Fruit fly (Drosophila melanogaster): ENCODE measurements around the gene Arp1.
A peak's percentile ranks its signal among the peaks of the same experiment; 100 is the strongest.

Gene Arp1

dm6 chr3R:12691422-12692101 lies at the start of gene Arp1:
Gene Arp1 (plus strand): TSS chr3R:12691743.
- TF ChIP-seq pan (optimal IDR thresholded peaks at IDR 0.05) (no peak), psq (optimal IDR thresholded peaks at IDR 0.05) (no peak), usp (GFP tag; optimal IDR thresholded peaks at IDR 0.05) (no peak), EcR (GFP tag; optimal IDR thresholded peaks at IDR 0.05) (no peak), Dll (optimal IDR thresholded peaks at IDR 0.05) (no peak), CG8478 (optimal IDR thresholded peaks at IDR 0.05) (no peak)

- TF ChIP-seq psq (optimal IDR thresholded peaks at IDR 0.05) = no peak
- TF ChIP-seq usp (GFP tag; optimal IDR thresholded peaks at IDR 0.05) = no peak
- no peak for TF ChIP-seq EcR (GFP tag; optimal IDR thresholded peaks at IDR 0.05)
- TF ChIP-seq pan (optimal IDR thresholded peaks at IDR 0.05) = no peak
- no peak for TF ChIP-seq Dll (optimal IDR thresholded peaks at IDR 0.05)
Observed at dm6 chr3R:12642051-12642532, 49.5 kb upstream of the Arp1 start, which contains the start of gene CG6753. Gene CG6753 (minus strand): TSS chr3R:12642482.

- TF ChIP-seq Dll (optimal IDR thresholded peaks at IDR 0.05) (no peak), CG8478 (optimal IDR thresholded peaks at IDR 0.05) (no peak), EcR (GFP tag; optimal IDR thresholded peaks at IDR 0.05) (no peak), psq (optimal IDR thresholded peaks at IDR 0.05) (no peak), pan (optimal IDR thresholded peaks at IDR 0.05) (no peak), usp (GFP tag; optimal IDR thresholded peaks at IDR 0.05) (no peak)
Observed at dm6 chr3R:12644621-12645310, 46.8 kb upstream of the Arp1 start.

- TF ChIP-seq pan (optimal IDR thresholded peaks at IDR 0.05) (no peak), EcR (GFP tag; optimal IDR thresholded peaks at IDR 0.05) (no peak), psq (optimal IDR thresholded peaks at IDR 0.05) (no peak), CG8478 (optimal IDR thresholded peaks at IDR 0.05) (no peak), Dll (optimal IDR thresholded peaks at IDR 0.05) (no peak), usp (GFP tag; optimal IDR thresholded peaks at IDR 0.05) (no peak)
Observed at dm6 chr3R:12645771-12646317, 45.7 kb upstream of the Arp1 start.

- no peak for TF ChIP-seq pan (optimal IDR thresholded peaks at IDR 0.05)
- TF ChIP-seq CG8478 (optimal IDR thresholded peaks at IDR 0.05) = no peak
- TF ChIP-seq Dll (optimal IDR thresholded peaks at IDR 0.05) = no peak
- TF ChIP-seq usp (GFP tag; optimal IDR thresholded peaks at IDR 0.05) = no peak
- TF ChIP-seq psq (optimal IDR thresholded peaks at IDR 0.05) = no peak
- no peak for TF ChIP-seq EcR (GFP tag; optimal IDR thresholded peaks at IDR 0.05)
Observed at dm6 chr3R:12646926-12647325, 44.6 kb upstream of the Arp1 start.

dm6 chr3R:12647348-12647747 lies 44.2 kb upstream of the Arp1 start:
- TF ChIP-seq EcR (GFP tag; optimal IDR thresholded peaks at IDR 0.05) (no peak), CG8478 (optimal IDR thresholded peaks at IDR 0.05) (no peak), psq (optimal IDR thresholded peaks at IDR 0.05) (no peak)

dm6 chr3R:12647954-12648353 lies 43.6 kb upstream of the Arp1 start, which contains the start of gene Dtg:
Gene Dtg (plus strand): TSS chr3R:12648058.
- TF ChIP-seq CG8478 (optimal IDR thresholded peaks at IDR 0.05) (no peak), usp (GFP tag; optimal IDR thresholded peaks at IDR 0.05) (no peak), EcR (GFP tag; optimal IDR thresholded peaks at IDR 0.05) (peak in 1 of 2 experiments; percentile 30), pan (optimal IDR thresholded peaks at IDR 0.05) (no peak), Dll (optimal IDR thresholded peaks at IDR 0.05) (no peak), psq (optimal IDR thresholded peaks at IDR 0.05) (no peak)

dm6 chr3R:12649099-12650029 lies 42.2 kb upstream of the Arp1 start:
- TF ChIP-seq pan (optimal IDR thresholded peaks at IDR 0.05) = no peak
- TF ChIP-seq psq (optimal IDR thresholded peaks at IDR 0.05) = no peak
- no peak for TF ChIP-seq usp (GFP tag; optimal IDR thresholded peaks at IDR 0.05)
- no peak for TF ChIP-seq CG8478 (optimal IDR thresholded peaks at IDR 0.05)
- no peak for TF ChIP-seq Dll (optimal IDR thresholded peaks at IDR 0.05)
- TF ChIP-seq EcR (GFP tag; optimal IDR thresholded peaks at IDR 0.05) = no peak

dm6 chr3R:12650537-12650936 lies 41.0 kb upstream of the Arp1 start:
- TF ChIP-seq CG8478 (optimal IDR thresholded peaks at IDR 0.05) (no peak), usp (GFP tag; optimal IDR thresholded peaks at IDR 0.05) (no peak), pan (optimal IDR thresholded peaks at IDR 0.05) (no peak), Dll (optimal IDR thresholded peaks at IDR 0.05) (no peak), psq (optimal IDR thresholded peaks at IDR 0.05) (no peak), EcR (GFP tag; optimal IDR thresholded peaks at IDR 0.05) (no peak)

- TF ChIP-seq CG8478 (optimal IDR thresholded peaks at IDR 0.05) (no peak), pan (optimal IDR thresholded peaks at IDR 0.05) (no peak), psq (optimal IDR thresholded peaks at IDR 0.05) (no peak), Dll (optimal IDR thresholded peaks at IDR 0.05) (no peak), usp (GFP tag; optimal IDR thresholded peaks at IDR 0.05) (no peak), EcR (GFP tag; optimal IDR thresholded peaks at IDR 0.05) (no peak)
Observed at dm6 chr3R:12652736-12653135, 38.8 kb upstream of the Arp1 start.

Measured in whole organism.